Fruit fly (Drosophila melanogaster) whole organism, embryonic: ENCODE data around the gene CG44040.

Source experiments
- BtbVII ChIP-seq: fragments of 200-800 bp; sonication (Bioruptor generic); optimal IDR thresholded peaks from 3 replicates; lab custom pipeline; 2017; ENCODE audit warnings: missing biosample characterization, mild to moderate bottlenecking, missing genetic modification characterization
- Bteb2 ChIP-seq: fragments of 200-800 bp; sonication (Bioruptor generic); optimal IDR thresholded peaks from 2 replicates; lab custom pipeline; 2016; ENCODE audit warnings: missing biosample characterization, missing genetic modification characterization
- CG11456 ChIP-seq: fragments of 200-800 bp; sonication (Bioruptor generic); IDR thresholded peaks from 3 replicates; pipeline ENCODE4 v1.3.6; 2022; ENCODE audit warnings: missing biosample characterization, missing genetic modification characterization
- CG11695 ChIP-seq: fragments of 200-800 bp; sonication (Bioruptor generic); IDR thresholded peaks from 3 replicates; pipeline ENCODE4 v1.3.6; 2022; ENCODE audit warnings: missing biosample characterization, missing genetic modification characterization
- CG15073 ChIP-seq: fragments of 200-800 bp; sonication (Bioruptor generic); optimal IDR thresholded peaks from 2 replicates; lab custom pipeline; 2016; ENCODE audit warnings: missing biosample characterization, missing genetic modification characterization
- CG15479 ChIP-seq: fragments of 200-800 bp; sonication (Bioruptor generic); optimal IDR thresholded peaks from 3 replicates; lab custom pipeline; 2019; ENCODE audit warnings: missing biosample characterization, mild to moderate bottlenecking, missing genetic modification characterization, moderate library complexity
- CG15696 ChIP-seq: fragments of 200-800 bp; sonication (Bioruptor generic); optimal IDR thresholded peaks from 2 replicates; lab custom pipeline; 2019; ENCODE audit warnings: missing biosample characterization, mild to moderate bottlenecking, missing genetic modification characterization, moderate library complexity
- CG17829 ChIP-seq: fragments of 200-800 bp; optimal IDR thresholded peaks from 2 replicates; lab custom pipeline; 2019; ENCODE audit warnings: missing biosample characterization, mild to moderate bottlenecking, missing genetic modification characterization, moderate library complexity
- CG18764 ChIP-seq: fragments of 200-800 bp; sonication (Bioruptor generic); optimal IDR thresholded peaks from 3 replicates; lab custom pipeline; 2016; ENCODE audit warnings: missing biosample characterization, missing genetic modification characterization
- CG2678 ChIP-seq: fragments of 200-800 bp; sonication (Bioruptor generic); optimal IDR thresholded peaks from 3 replicates; lab custom pipeline; 2019; ENCODE audit warnings: missing biosample characterization, mild to moderate bottlenecking, missing genetic modification characterization, moderate library complexity
- CG2712 ChIP-seq: fragments of 200-800 bp; optimal IDR thresholded peaks from 3 replicates; lab custom pipeline; 2019; ENCODE audit warnings: missing biosample characterization, mild to moderate bottlenecking, missing genetic modification characterization, moderate library complexity
- CG31224 ChIP-seq: fragments of 200-800 bp; sonication (Bioruptor generic); IDR thresholded peaks from 2 replicates; pipeline ENCODE4 v1.3.6; 2022; ENCODE audit warnings: missing biosample characterization, missing genetic modification characterization
- CG31365 ChIP-seq: fragments of 200-800 bp; sonication (Bioruptor generic); optimal IDR thresholded peaks from 2 replicates; lab custom pipeline; 2018; ENCODE audit warnings: missing biosample characterization, mild to moderate bottlenecking, missing genetic modification characterization
- CG3838 ChIP-seq: fragments of 200-800 bp; sonication (Bioruptor generic); optimal IDR thresholded peaks from 3 replicates; lab custom pipeline; 2016; ENCODE audit warnings: missing biosample characterization, missing genetic modification characterization
- CG42726 ChIP-seq: fragments of 200-800 bp; sonication (Bioruptor generic); IDR thresholded peaks from 2 replicates; pipeline ENCODE4 v1.3.6; 2022; ENCODE audit warnings: missing biosample characterization, missing genetic modification characterization; ENCODE audit not compliant: partially characterized antibody
- CG4360 ChIP-seq: fragments of 200-800 bp; sonication (Bioruptor generic); IDR thresholded peaks from 2 replicates; pipeline ENCODE4 v1.3.6; 2022; ENCODE audit warnings: missing biosample characterization, missing genetic modification characterization
- CG4854 ChIP-seq: fragments of 200-800 bp; sonication (Bioruptor generic); optimal IDR thresholded peaks from 2 replicates; lab custom pipeline; 2016; ENCODE audit warnings: missing biosample characterization, missing genetic modification characterization, inconsistent platforms
- CG7271 ChIP-seq: fragments of 200-800 bp; sonication (Bioruptor generic); optimal IDR thresholded peaks from 2 replicates; lab custom pipeline; 2018; ENCODE audit warnings: missing biosample characterization, mild to moderate bottlenecking, missing genetic modification characterization, moderate library complexity
- CG8281 ChIP-seq: fragments of 200-800 bp; sonication (Bioruptor generic); optimal IDR thresholded peaks from 2 replicates; lab custom pipeline; 2018; ENCODE audit warnings: missing biosample characterization, mild to moderate bottlenecking, missing genetic modification characterization, moderate library complexity
- CG8478 ChIP-seq: fragments of >200 bp; optimal IDR thresholded peaks from 2 replicates; lab custom pipeline; 2018
- CG8924 ChIP-seq: fragments of 200-800 bp; optimal IDR thresholded peaks from 3 replicates; lab custom pipeline; 2019; ENCODE audit warnings: missing biosample characterization, mild to moderate bottlenecking, missing genetic modification characterization, moderate library complexity
- CG9437 ChIP-seq: fragments of 200-800 bp; sonication (Bioruptor generic); optimal IDR thresholded peaks from 2 replicates; lab custom pipeline; 2018; ENCODE audit warnings: missing biosample characterization, mild to moderate bottlenecking, missing genetic modification characterization
- CkIIα-i1 ChIP-seq: fragments of 200-800 bp; sonication (Bioruptor generic); IDR thresholded peaks from 2 replicates; pipeline ENCODE4 v1.3.6; 2022; ENCODE audit warnings: missing biosample characterization, missing genetic modification characterization
- Deaf1 ChIP-seq: fragments of 200-800 bp; optimal IDR thresholded peaks from 3 replicates; lab custom pipeline; 2019; ENCODE audit warnings: missing biosample characterization, mild to moderate bottlenecking, missing genetic modification characterization, moderate library complexity
- Dek ChIP-seq: fragments of 200-800 bp; sonication (Bioruptor generic); optimal IDR thresholded peaks from 3 replicates; lab custom pipeline; 2019; ENCODE audit warnings: missing biosample characterization, mild to moderate bottlenecking, missing genetic modification characterization, moderate library complexity
- Hey ChIP-seq: fragments of 200-800 bp; sonication (Bioruptor generic); optimal IDR thresholded peaks from 3 replicates; lab custom pipeline; 2018; ENCODE audit warnings: missing biosample characterization, mild to moderate bottlenecking, missing genetic modification characterization
- Hr39 ChIP-seq: fragments of >200 bp; optimal IDR thresholded peaks from 2 replicates; lab custom pipeline; 2017
- Jarid2 ChIP-seq: fragments of 200-800 bp; sonication (Bioruptor generic); optimal IDR thresholded peaks from 3 replicates; lab custom pipeline; 2017; ENCODE audit warnings: mild to moderate bottlenecking, missing biosample characterization, missing genetic modification reagents, missing genetic modification characterization
- MBD-R2 ChIP-seq: fragments of 200-800 bp; sonication (Bioruptor generic); IDR thresholded peaks from 2 replicates; pipeline ENCODE4 v1.3.6; 2022; ENCODE audit warnings: missing biosample characterization, missing genetic modification characterization
- Nf-YB ChIP-seq: fragments of 200-800 bp; sonication (Bioruptor generic); optimal IDR thresholded peaks from 3 replicates; lab custom pipeline; 2019; ENCODE audit warnings: missing biosample characterization, mild to moderate bottlenecking, missing genetic modification characterization, moderate library complexity
- Optix ChIP-seq: fragments of 200-800 bp; sonication (Bioruptor generic); IDR thresholded peaks from 3 replicates; pipeline ENCODE4 v1.3.6; 2022; ENCODE audit warnings: missing biosample characterization, missing genetic modification characterization
- Ssrp ChIP-seq: fragments of 200-800 bp; sonication (Bioruptor generic); optimal IDR thresholded peaks from 2 replicates; lab custom pipeline; 2018; ENCODE audit warnings: missing biosample characterization, mild to moderate bottlenecking, missing genetic modification characterization, moderate library complexity
- Tbp ChIP-seq: fragments of >200 bp; optimal IDR thresholded peaks from 2 replicates; lab custom pipeline; 2018; ENCODE audit warnings: missing biosample characterization, missing genetic modification characterization
- bcd ChIP-seq: fragments of 200-800 bp; sonication (Bioruptor generic); optimal IDR thresholded peaks from 2 replicates; lab custom pipeline; 2017; ENCODE audit warnings: missing biosample characterization, mild to moderate bottlenecking, missing genetic modification characterization
- dmrt99B ChIP-seq: fragments of 200-800 bp; sonication (Bioruptor generic); optimal IDR thresholded peaks from 2 replicates; lab custom pipeline; 2018; ENCODE audit warnings: missing biosample characterization, mild to moderate bottlenecking, missing genetic modification characterization, moderate library complexity
- ewg ChIP-seq: fragments of 200-800 bp; sonication (Bioruptor generic); optimal IDR thresholded peaks from 3 replicates; lab custom pipeline; 2017; ENCODE audit warnings: mild to moderate bottlenecking, missing biosample characterization, missing genetic modification reagents, missing genetic modification characterization
- gsb ChIP-seq: fragments of 200-800 bp; sonication (Bioruptor generic); IDR thresholded peaks from 2 replicates; pipeline ENCODE4 v1.3.6; 2022; ENCODE audit warnings: missing biosample characterization, missing genetic modification characterization
- gsb-n ChIP-seq: fragments of 200-800 bp; sonication (Bioruptor generic); optimal IDR thresholded peaks from 3 replicates; lab custom pipeline; 2018; ENCODE audit warnings: missing biosample characterization, mild to moderate bottlenecking, missing genetic modification characterization
- h ChIP-seq: fragments of >200 bp; optimal IDR thresholded peaks from 2 replicates; lab custom pipeline; 2017
- insv ChIP-seq, 2 experiments: fragments of 200-800 bp; sonication (Bioruptor generic); optimal IDR thresholded peaks; 3 replicates each; lab custom pipeline; 2016 to 2018; ENCODE audit warnings: missing biosample characterization in 2 of 2, missing genetic modification characterization in 2 of 2
- jigr1 ChIP-seq: fragments of 200-800 bp; sonication (Bioruptor generic); IDR thresholded peaks from 3 replicates; pipeline ENCODE4 v1.3.6; 2022; ENCODE audit warnings: missing biosample characterization, missing genetic modification characterization
- klu ChIP-seq: fragments of 200-800 bp; sonication (Bioruptor generic); IDR thresholded peaks from 2 replicates; pipeline ENCODE4 v1.3.6; 2022; ENCODE audit warnings: missing biosample characterization, missing genetic modification characterization
- lab ChIP-seq: fragments of 200-800 bp; sonication (Bioruptor generic); optimal IDR thresholded peaks from 3 replicates; lab custom pipeline; 2017; ENCODE audit warnings: missing biosample characterization, missing genetic modification characterization, mild to moderate bottlenecking, moderate library complexity, missing genetic modification reagents
- lilli ChIP-seq: fragments of 200-800 bp; sonication (Bioruptor generic); optimal IDR thresholded peaks from 3 replicates; lab custom pipeline; 2016; ENCODE audit warnings: missing biosample characterization, missing genetic modification characterization
- lmd ChIP-seq: fragments of 200-800 bp; sonication (Bioruptor generic); IDR thresholded peaks from 2 replicates; pipeline ENCODE4 v1.3.6; 2022; ENCODE audit warnings: missing biosample characterization, missing genetic modification characterization
- nau ChIP-seq: fragments of 200-800 bp; sonication (Bioruptor generic); optimal IDR thresholded peaks from 3 replicates; lab custom pipeline; 2017; ENCODE audit warnings: missing biosample characterization, mild to moderate bottlenecking, missing genetic modification characterization, missing genetic modification reagents
- tin ChIP-seq: fragments of 200-800 bp; sonication (Bioruptor generic); optimal IDR thresholded peaks from 3 replicates; lab custom pipeline; 2016; ENCODE audit warnings: missing biosample characterization, missing genetic modification characterization
- tll ChIP-seq, 2 experiments: fragments of 200-800 bp in 1 of 2; fragments of >200 bp in 1 of 2; sonication (Bioruptor generic) in 1 of 2; optimal IDR thresholded peaks; 2 replicates each; lab custom pipeline; 2017 to 2019; ENCODE audit warnings: missing biosample characterization in 2 of 2, missing genetic modification characterization in 2 of 2, mild to moderate bottlenecking in 1 of 2, moderate library complexity in 1 of 2
- tna ChIP-seq: fragments of 200-800 bp; sonication (Bioruptor generic); IDR thresholded peaks from 2 replicates; pipeline ENCODE4 v1.3.6; 2022; ENCODE audit warnings: missing biosample characterization, missing genetic modification characterization; ENCODE audit not compliant: partially characterized antibody
- tx ChIP-seq: fragments of 200-800 bp; sonication (Bioruptor generic); optimal IDR thresholded peaks from 2 replicates; lab custom pipeline; 2016; ENCODE audit warnings: missing biosample characterization, missing genetic modification characterization
- yki ChIP-seq: fragments of >200 bp; optimal IDR thresholded peaks from 3 replicates; lab custom pipeline; 2018
- zen2 ChIP-seq: fragments of 200-800 bp; sonication (Bioruptor generic); IDR thresholded peaks from 3 replicates; pipeline ENCODE4 v1.3.6; 2022; ENCODE audit warnings: missing biosample characterization, missing genetic modification characterization; ENCODE audit not compliant: partially characterized antibody

Gene CG44040

DNA sequence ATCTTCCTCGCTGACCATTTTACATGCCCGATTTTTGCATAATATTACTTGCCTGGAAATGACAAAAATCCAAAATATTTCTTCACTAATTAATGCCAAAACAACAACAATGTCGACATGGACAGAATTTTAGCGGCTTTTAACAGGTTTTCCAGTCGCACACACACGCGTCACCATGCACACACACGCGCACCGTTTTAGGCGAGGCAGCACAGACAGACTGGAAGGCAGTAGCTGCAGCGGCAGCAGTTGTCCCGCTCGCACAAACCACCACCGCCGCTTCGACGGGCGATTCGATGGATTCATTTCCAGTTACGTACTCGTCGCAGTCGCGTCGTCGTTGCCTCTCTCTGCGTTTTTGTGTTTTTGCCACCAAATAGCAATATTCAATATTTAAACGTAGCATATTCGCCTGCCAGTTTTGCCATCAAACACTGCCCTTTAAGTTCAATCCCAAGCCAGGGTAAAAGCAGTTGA, 29.5 kb upstream of the CG44040 start, which contains the start of gene CG45218 (continued):
- TF ChIP-seq CG15479 (GFP tag; lab: Kevin White, UChicago) (peak; percentile 44), CG3838 (no peak), jigr1 (no peak), CG2712 (no peak), CG9437 (GFP tag; lab: Kevin White, UChicago) (peak; percentile 72), CG31365 (tag; lab: Kevin White, UChicago) (no peak), Optix (GFP tag; lab: Robert Waterston, UW) (no peak), Tbp (GFP tag; lab: Kevin White, UChicago) (no peak), zen2 (GFP tag; lab: Robert Waterston, UW) (no peak), ewg (peak; percentile 28), CG11456 (GFP tag; lab: Robert Waterston, UW) (no peak), Jarid2 (GFP tag; lab: Kevin White, UChicago) (peak; percentile 54), Bteb2 (no peak), CkIIα-i1 (GFP tag; lab: Robert Waterston, UW) (no peak), insv (GFP tag; optimal IDR thresholded peaks at IDR 0.05; lab: Kevin White, UChicago) (peak in 1 of 2 experiments; percentile 24), dmrt99B (no peak), Hey (tag; lab: Kevin White, UChicago) (no peak), CG7271 (tag; lab: Kevin White, UChicago) (no peak), nau (GFP tag; lab: Kevin White, UChicago) (no peak), Hr39 (lab: Kevin White, UChicago) (no peak), klu (GFP tag; lab: Robert Waterston, UW) (no peak), tll (GFP tag; optimal IDR thresholded peaks at IDR 0.05; lab: Kevin White, UChicago) (no peak), CG15073 (GFP tag; lab: Kevin White, UChicago) (no peak), CG8281 (tag; lab: Kevin White, UChicago) (no peak), bcd (no peak), CG17829 (tag; lab: Kevin White, UChicago) (peak; percentile 15), CG8924 (peak; percentile 42), CG4360 (GFP tag; lab: Robert Waterston, UW) (no peak), h (lab: Kevin White, UChicago) (no peak), gsb (GFP tag; lab: Robert Waterston, UW) (no peak), CG8478 (lab: Kevin White, UChicago) (peak; percentile 64), Dek (no peak), BtbVII (no peak), tin (GFP tag; lab: Kevin White, UChicago) (no peak), CG18764 (GFP tag; lab: Kevin White, UChicago) (no peak), Ssrp (tag; lab: Kevin White, UChicago) (no peak), yki (lab: Kevin White, UChicago) (no peak), tna (GFP tag; lab: Robert Waterston, UW) (no peak), CG11695 (GFP tag; lab: Robert Waterston, UW) (no peak), tx (no peak), CG42726 (GFP tag; lab: Robert Waterston, UW) (no peak), lilli (GFP tag; lab: Kevin White, UChicago) (peak; percentile 0), CG15696 (tag; lab: Kevin White, UChicago) (no peak), CG2678 (tag; lab: Kevin White, UChicago) (no peak), Nf-YB (GFP tag; lab: Kevin White, UChicago) (peak; percentile 23), Deaf1 (tag; lab: Kevin White, UChicago) (peak; percentile 46), gsb-n (tag; lab: Kevin White, UChicago) (no peak), CG31224 (GFP tag; lab: Robert Waterston, UW) (no peak), lmd (GFP tag; lab: Robert Waterston, UW) (no peak), MBD-R2 (no peak), lab (GFP tag; lab: Kevin White, UChicago) (peak; percentile 39), CG4854 (GFP tag; lab: Kevin White, UChicago) (no peak)
